Worm (Caenorhabditis elegans) whole organism, L3 larva: ENCODE results near the gene Y61B8B.3.

Experiments
- R02D3.7 ChIP-seq: fragments of 150-350 bp; optimal IDR thresholded peaks from 2 replicates; lab custom pipeline; 2014; ENCODE audit warnings: missing biosample characterization, missing genetic modification characterization
- fos-1 ChIP-seq: fragments of 150-350 bp; optimal IDR thresholded peaks from 2 replicates; lab custom pipeline; 2014; ENCODE audit warnings: missing biosample characterization, missing genetic modification characterization
- mdl-1 ChIP-seq: fragments of 150-350 bp; optimal IDR thresholded peaks from 2 replicates; lab custom pipeline; 2014; ENCODE audit warnings: missing biosample characterization, missing genetic modification characterization
- nhr-237 ChIP-seq: fragments of 150-350 bp; optimal IDR thresholded peaks from 2 replicates; lab custom pipeline; 2014; ENCODE audit warnings: missing biosample characterization, missing genetic modification characterization
- unc-62 ChIP-seq: fragments of 150-350 bp; sonication (generic microtip); optimal IDR thresholded peaks from 4 replicates; lab custom pipeline; 2014; ENCODE audit warnings: missing biosample characterization, missing genetic modification reagents, missing genetic modification characterization

- no peak for TF ChIP-seq fos-1 (tag; lab: Kevin White, UChicago)
- TF ChIP-seq unc-62 (GFP tag; lab: Kevin White, UChicago), result no peak
- TF ChIP-seq nhr-237 (tag; lab: Kevin White, UChicago), result no peak
- TF ChIP-seq mdl-1 (tag; lab: Kevin White, UChicago), result no peak
- TF ChIP-seq R02D3.7 (tag; lab: Kevin White, UChicago), result no peak
Measured at ce11 chrV:17303392-17303791, 8.9 kb downstream of the Y61B8B.3 start.
